5 fruit fly cellular contexts compared by ENCODE assay signal in genomic region chrX:3696540-3697206, dm6.
A peak's percentile ranks its signal among the peaks of the same experiment; 100 is the strongest.
TF ChIP-seq lines count a peak whose summit lies in the region.

No protein-coding gene starts in this region.

- TF ChIP-seq CTCF in whole organism, embryonic (GFP tag; optimal IDR thresholded peaks at IDR 0.05; lab: Kevin White, UChicago) = no peak

TF ChIP-seq in whole organism, adult, 20 proteins besides CTCF, POLR2A, EP300 and RAD21:
- TF ChIP-seq CG7101 (tag; optimal IDR thresholded peaks at IDR 0.05; lab: Kevin White, UChicago) (no peak), Mnt (GFP tag; optimal IDR thresholded peaks at IDR 0.05; lab: Kevin White, UChicago) (peak; percentile 69)

TF ChIP-seq in whole organism, embryonic, 481 proteins besides CTCF, POLR2A, EP300 and RAD21 (continues in another document):
- TF ChIP-seq CG2678 (tag; optimal IDR thresholded peaks at IDR 0.05; lab: Kevin White, UChicago) (no peak), gcm (GFP tag; optimal IDR thresholded peaks at IDR 0.05; lab: Kevin White, UChicago) (peak; percentile 5), cg (GFP tag; optimal IDR thresholded peaks at IDR 0.05; lab: Kevin White, UChicago) (peak; percentile 7), Bgb (GFP tag; IDR thresholded peaks at IDR 0.05; lab: Robert Waterston, UW; ENCODE audit: partially characterized antibody) (no peak), CG6765 (GFP tag; optimal IDR thresholded peaks at IDR 0.05; lab: Kevin White, UChicago) (no peak), phol (tag; optimal IDR thresholded peaks at IDR 0.05; lab: Kevin White, UChicago) (peak; percentile 25), CG12391 (tag; optimal IDR thresholded peaks at IDR 0.05; lab: Kevin White, UChicago) (no peak), Oaz (GFP tag; IDR thresholded peaks at IDR 0.05; lab: Robert Waterston, UW) (no peak), Blimp-1 (GFP tag; optimal IDR thresholded peaks at IDR 0.05; lab: Kevin White, UChicago) (peak; percentile 27), CG10959 (GFP tag; IDR thresholded peaks at IDR 0.05; lab: Robert Waterston, UW) (no peak), toy (GFP tag; IDR thresholded peaks at IDR 0.05; lab: Robert Waterston, UW) (no peak), exex (tag; optimal IDR thresholded peaks at IDR 0.05; lab: Kevin White, UChicago) (no peak), CG9437 (GFP tag; optimal IDR thresholded peaks at IDR 0.05; lab: Kevin White, UChicago) (no peak), Lhr (GFP tag; optimal IDR thresholded peaks at IDR 0.05; lab: Kevin White, UChicago) (no peak), wdn (GFP tag; IDR thresholded peaks at IDR 0.05; lab: Robert Waterston, UW) (no peak), CG7839 (tag; optimal IDR thresholded peaks at IDR 0.05; lab: Kevin White, UChicago) (no peak), TFAM (GFP tag; optimal IDR thresholded peaks at IDR 0.05; lab: Kevin White, UChicago) (no peak), CG3407 (GFP tag; optimal IDR thresholded peaks at IDR 0.05; lab: Kevin White, UChicago) (no peak), stwl (tag; optimal IDR thresholded peaks at IDR 0.05; lab: Kevin White, UChicago) (no peak), bsh (GFP tag; optimal IDR thresholded peaks at IDR 0.05; lab: Kevin White, UChicago) (peak in 1 of 2 experiments; percentile 58), ewg (GFP tag; optimal IDR thresholded peaks at IDR 0.05; lab: Kevin White, UChicago) (no peak), CG7928 (GFP tag; optimal IDR thresholded peaks at IDR 0.05; lab: Kevin White, UChicago) (no peak), Meics (GFP tag; optimal IDR thresholded peaks at IDR 0.05; lab: Kevin White, UChicago) (no peak)

TF ChIP-seq in whole organism, prepupa, 60 proteins besides CTCF, POLR2A, EP300 and RAD21 (continues in another document):
- TF ChIP-seq svp (GFP tag; lab: Kevin White, UChicago) (peak; percentile 60), CG6163 (GFP tag; IDR thresholded peaks at IDR 0.05; lab: Robert Waterston, UW) (no peak; the same call in 2 of the 3 replicates), esn (GFP tag; optimal IDR thresholded peaks at IDR 0.05; lab: Kevin White, UChicago) (peak; percentile 54), CG10669 (GFP tag; optimal IDR thresholded peaks at IDR 0.05; lab: Kevin White, UChicago) (no peak), CG16779 (tag; optimal IDR thresholded peaks at IDR 0.05; lab: Kevin White, UChicago) (no peak), eg (GFP tag; IDR thresholded peaks at IDR 0.05; lab: Robert Waterston, UW) (no peak), achi (GFP tag; optimal IDR thresholded peaks at IDR 0.05; lab: Kevin White, UChicago) (no peak), CG4318 (GFP tag; optimal IDR thresholded peaks at IDR 0.05; lab: Kevin White, UChicago) (peak; percentile 11), Hr39 (GFP tag; optimal IDR thresholded peaks at IDR 0.05; lab: Kevin White, UChicago) (peak; percentile 51), CG1621 (tag; optimal IDR thresholded peaks at IDR 0.05; lab: Kevin White, UChicago) (no peak), fd59A (GFP tag; optimal IDR thresholded peaks at IDR 0.05; lab: Kevin White, UChicago) (no peak), CG15336 (GFP tag; IDR thresholded peaks at IDR 0.05; lab: Robert Waterston, UW) (no peak), CG3919 (GFP tag; optimal IDR thresholded peaks at IDR 0.05; lab: Kevin White, UChicago) (peak; percentile 28), lz (GFP tag; optimal IDR thresholded peaks at IDR 0.05; lab: Kevin White, UChicago) (peak; percentile 31), salr (GFP tag; optimal IDR thresholded peaks at IDR 0.05; lab: Kevin White, UChicago) (no peak), CG7368 (GFP tag; optimal IDR thresholded peaks at IDR 0.05; lab: Kevin White, UChicago) (no peak), Hr4 (GFP tag; optimal IDR thresholded peaks at IDR 0.05; lab: Kevin White, UChicago) (peak; percentile 69), OdsH (GFP tag; optimal IDR thresholded peaks at IDR 0.05; lab: Kevin White, UChicago) (peak; percentile 51), Ets96B (tag; optimal IDR thresholded peaks at IDR 0.05; lab: Kevin White, UChicago) (no peak), CG10631 (GFP tag; optimal IDR thresholded peaks at IDR 0.05; lab: Kevin White, UChicago) (peak; percentile 13), CG6854 (GFP tag; optimal IDR thresholded peaks at IDR 0.05; lab: Kevin White, UChicago) (no peak), CG8632 (GFP tag; optimal IDR thresholded peaks at IDR 0.05; lab: Kevin White, UChicago) (no peak), CG11902 (GFP tag; optimal IDR thresholded peaks at IDR 0.05; lab: Kevin White, UChicago) (no peak), Sox15 (GFP tag; optimal IDR thresholded peaks at IDR 0.05; lab: Kevin White, UChicago) (no peak)

TF ChIP-seq in whole organism, pupa, 21 proteins besides CTCF, POLR2A, EP300 and RAD21:
- peak; percentile 41 for TF ChIP-seq Pif1A (GFP tag; optimal IDR thresholded peaks at IDR 0.05; lab: Kevin White, UChicago)
- no peak for TF ChIP-seq CG14655 (GFP tag; optimal IDR thresholded peaks at IDR 0.05; lab: Kevin White, UChicago)
- TF ChIP-seq CG8301 (tag; optimal IDR thresholded peaks at IDR 0.05; lab: Kevin White, UChicago) = peak; percentile 46
- peak; percentile 30 for TF ChIP-seq EcR (GFP tag; optimal IDR thresholded peaks at IDR 0.05; lab: Kevin White, UChicago)
- TF ChIP-seq Ets98B (GFP tag; IDR thresholded peaks at IDR 0.05; lab: Robert Waterston, UW) = no peak
- peak; percentile 5 for TF ChIP-seq Snoo (tag; optimal IDR thresholded peaks at IDR 0.05; lab: Kevin White, UChicago)

TF ChIP-seq in whole organism, wandering third instar larva, 38 proteins besides CTCF, POLR2A, EP300 and RAD21:
- TF ChIP-seq woc (GFP tag; optimal IDR thresholded peaks at IDR 0.05; lab: Kevin White, UChicago) (no peak), Hnf4 (GFP tag; optimal IDR thresholded peaks at IDR 0.05; lab: Kevin White, UChicago) (peak; percentile 22), Mio (GFP tag; optimal IDR thresholded peaks at IDR 0.05; lab: Kevin White, UChicago) (no peak), dl (GFP tag; optimal IDR thresholded peaks at IDR 0.05; lab: Kevin White, UChicago; ENCODE audit: insufficient read depth in 1 of 2, partially characterized antibody in 2 of 2) (peak in 1 of 2 experiments; percentile 27), CG32264 (GFP tag; optimal IDR thresholded peaks at IDR 0.05; lab: Kevin White, UChicago) (no peak), Dfd (GFP tag; optimal IDR thresholded peaks at IDR 0.05; lab: Kevin White, UChicago) (no peak), Hr83 (GFP tag; optimal IDR thresholded peaks at IDR 0.05; lab: Kevin White, UChicago; ENCODE audit: poor library complexity, severe bottlenecking) (no peak), foxo (GFP tag; optimal IDR thresholded peaks at IDR 0.05; lab: Kevin White, UChicago) (peak in 1 of 2 experiments; percentile 29), CG9705 (GFP tag; optimal IDR thresholded peaks at IDR 0.05; lab: Kevin White, UChicago) (no peak), Vsx2 (GFP tag; optimal IDR thresholded peaks at IDR 0.05; lab: Kevin White, UChicago; ENCODE audit: partially characterized antibody) (no peak), usp (GFP tag; optimal IDR thresholded peaks at IDR 0.05; lab: Kevin White, UChicago) (no peak), tai (GFP tag; optimal IDR thresholded peaks at IDR 0.05; lab: Kevin White, UChicago) (no peak), sage (GFP tag; optimal IDR thresholded peaks at IDR 0.05; lab: Kevin White, UChicago) (no peak), psq (GFP tag; optimal IDR thresholded peaks at IDR 0.05; lab: Kevin White, UChicago) (no peak), lola (GFP tag; optimal IDR thresholded peaks at IDR 0.05; lab: Kevin White, UChicago) (no peak), fru (GFP tag; optimal IDR thresholded peaks at IDR 0.05; lab: Kevin White, UChicago) (peak; percentile 25), Sp1 (GFP tag; optimal IDR thresholded peaks at IDR 0.05; lab: Kevin White, UChicago) (no peak), Myc (optimal IDR thresholded peaks at IDR 0.05; lab: Kevin White, UChicago) (no peak), br (GFP tag; optimal IDR thresholded peaks at IDR 0.05; lab: Kevin White, UChicago) (no peak), brk (GFP tag; optimal IDR thresholded peaks at IDR 0.05; lab: Kevin White, UChicago) (no peak), CrebA (GFP tag; optimal IDR thresholded peaks at IDR 0.05; lab: Kevin White, UChicago; ENCODE audit: borderline replicate concordance) (no peak), Dif (GFP tag; optimal IDR thresholded peaks at IDR 0.05; lab: Kevin White, UChicago; ENCODE audit: partially characterized antibody) (peak; percentile 22), ey (GFP tag; optimal IDR thresholded peaks at IDR 0.05; lab: Kevin White, UChicago) (peak; percentile 9), h (GFP tag; optimal IDR thresholded peaks at IDR 0.05; lab: Kevin White, UChicago) (peak; percentile 1), GATAd (GFP tag; optimal IDR thresholded peaks at IDR 0.05; lab: Kevin White, UChicago) (no peak), dsf (GFP tag; optimal IDR thresholded peaks at IDR 0.05; lab: Kevin White, UChicago; ENCODE audit: borderline replicate concordance) (no peak), Abd-B (GFP tag; optimal IDR thresholded peaks at IDR 0.05; lab: Kevin White, UChicago) (no peak), jim (GFP tag; optimal IDR thresholded peaks at IDR 0.05; lab: Kevin White, UChicago) (no peak), Rel (GFP tag; optimal IDR thresholded peaks at IDR 0.05; lab: Kevin White, UChicago) (no peak), Rel (tag; optimal IDR thresholded peaks at IDR 0.05; lab: Kevin White, UChicago) (no peak), dmrt93B (GFP tag; optimal IDR thresholded peaks at IDR 0.05; lab: Kevin White, UChicago) (no peak), Hr78 (GFP tag; optimal IDR thresholded peaks at IDR 0.05; lab: Kevin White, UChicago) (no peak), N (GFP tag; optimal IDR thresholded peaks at IDR 0.05; lab: Kevin White, UChicago) (no peak), OdsH (GFP tag; optimal IDR thresholded peaks at IDR 0.05; lab: Kevin White, UChicago) (peak; percentile 10), Jra (GFP tag; optimal IDR thresholded peaks at IDR 0.05; lab: Kevin White, UChicago) (no peak), rgr (GFP tag; optimal IDR thresholded peaks at IDR 0.05; lab: Kevin White, UChicago) (peak; percentile 30), HLH106 (tag; optimal IDR thresholded peaks at IDR 0.05; lab: Kevin White, UChicago) (no peak), pan (optimal IDR thresholded peaks at IDR 0.05; lab: Kevin White, UChicago) (no peak), sv (GFP tag; optimal IDR thresholded peaks at IDR 0.05; lab: Kevin White, UChicago) (no peak)
